Worm (Caenorhabditis elegans) whole organism, L1 larva: ENCODE data around the gene R04B3.1.

Experiments used
- C04F5.9 ChIP-seq: sonication (generic microtip); optimal IDR thresholded peaks from 2 replicates; lab custom pipeline; 2016; ENCODE audit warnings: missing genetic modification characterization, missing compliant biosample characterization
- snpc-4 ChIP-seq: fragments of 150-350 bp; optimal IDR thresholded peaks from 2 replicates; lab custom pipeline; 2014; ENCODE audit warnings: missing biosample characterization, missing genetic modification characterization

DNA sequence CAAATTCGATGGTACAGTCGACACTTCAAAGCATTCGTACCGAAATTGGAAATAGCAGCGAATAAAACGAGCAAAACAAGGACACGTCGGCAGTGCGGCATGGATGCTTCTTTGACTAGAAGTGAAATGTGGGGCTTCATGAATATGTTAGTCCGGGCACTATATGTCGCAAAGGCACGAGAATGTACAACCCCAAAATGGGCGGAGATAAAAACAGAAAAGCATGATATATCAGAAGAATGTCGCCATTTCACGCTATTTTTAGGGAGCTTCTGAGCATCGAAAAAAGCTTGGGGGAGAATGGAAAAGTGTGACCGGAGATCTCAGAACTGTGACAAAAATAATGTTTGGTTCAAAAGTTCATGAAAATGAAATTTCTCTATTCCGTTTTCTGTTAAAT is 27.9 kb downstream of the R04B3.1 start, which contains the start of gene T07D1.3:
- TF ChIP-seq C04F5.9 (tag; lab: Kevin White, UChicago) = no peak
- no peak for TF ChIP-seq snpc-4 (tag; lab: Kevin White, UChicago)
